Worm (Caenorhabditis elegans) whole organism, mixed stage, embryonic: Measurements from ENCODE around the gene trk-1.

Experiments used
- M03D4.4 ChIP-seq: sonication (generic microtip); optimal IDR thresholded peaks from 2 replicates; lab custom pipeline; 2017; ENCODE audit warnings: mild to moderate bottlenecking, missing genetic modification characterization, missing compliant biosample characterization
- bed-3 ChIP-seq: fragments of 200-800 bp; sonication (Bioruptor generic); optimal IDR thresholded peaks from 3 replicates; lab custom pipeline; 2018; ENCODE audit warnings: mild to moderate bottlenecking, missing genetic modification characterization, moderate library complexity, missing compliant biosample characterization
- blmp-1 ChIP-seq: fragments of 150-350 bp; optimal IDR thresholded peaks from 2 replicates; lab custom pipeline; 2014; ENCODE audit warnings: missing biosample characterization, missing genetic modification characterization
- ceh-39 ChIP-seq: fragments of 150-350 bp; optimal IDR thresholded peaks from 2 replicates; lab custom pipeline; 2014; ENCODE audit warnings: missing biosample characterization, missing genetic modification characterization
- ceh-43 ChIP-seq: fragments of 200-800 bp; sonication (Bioruptor generic); optimal IDR thresholded peaks from 2 replicates; lab custom pipeline; 2018; ENCODE audit warnings: mild to moderate bottlenecking, missing genetic modification characterization, moderate library complexity, missing compliant biosample characterization
- ces-1 ChIP-seq: fragments of 150-350 bp; optimal IDR thresholded peaks from 2 replicates; lab custom pipeline; 2014; ENCODE audit warnings: missing biosample characterization, missing genetic modification reagents, missing genetic modification characterization
- elt-1 ChIP-seq: sonication (generic microtip); optimal IDR thresholded peaks from 2 replicates; lab custom pipeline; 2017; ENCODE audit warnings: missing genetic modification characterization, mild to moderate bottlenecking, missing compliant biosample characterization, antibody characterized with exemption, moderate library complexity, borderline replicate concordance; ENCODE audit not compliant: insufficient read depth
- flh-1 ChIP-seq: fragments of 200-800 bp; sonication (Bioruptor generic); optimal IDR thresholded peaks from 2 replicates; lab custom pipeline; 2018; ENCODE audit warnings: mild to moderate bottlenecking, missing genetic modification characterization, moderate library complexity, missing compliant biosample characterization
- ham-2 ChIP-seq: fragments of 200-800 bp; sonication (Bioruptor generic); optimal IDR thresholded peaks from 2 replicates; lab custom pipeline; 2018; ENCODE audit warnings: mild to moderate bottlenecking, missing genetic modification characterization, missing compliant biosample characterization
- hlh-1 ChIP-seq: fragments of 150-350 bp; optimal IDR thresholded peaks from 2 replicates; lab custom pipeline; 2014; ENCODE audit warnings: missing biosample characterization, missing genetic modification reagents, missing genetic modification characterization
- lin-13 ChIP-seq: fragments of 150-350 bp; optimal IDR thresholded peaks from 2 replicates; lab custom pipeline; 2014; ENCODE audit warnings: missing biosample characterization, missing genetic modification characterization
- mab-5 ChIP-seq: fragments of 150-350 bp; optimal IDR thresholded peaks from 2 replicates; lab custom pipeline; 2014; ENCODE audit warnings: missing biosample characterization, missing genetic modification characterization
- mep-1 ChIP-seq: fragments of 150-350 bp; optimal IDR thresholded peaks from 2 replicates; lab custom pipeline; 2017; ENCODE audit warnings: missing biosample characterization, missing genetic modification reagents, missing genetic modification characterization, inconsistent platforms
- nhr-28 ChIP-seq: fragments of 150-350 bp; optimal IDR thresholded peaks from 2 replicates; lab custom pipeline; 2014; ENCODE audit warnings: missing biosample characterization, missing genetic modification characterization
- nhr-76 ChIP-seq: sonication (generic microtip); optimal IDR thresholded peaks from 2 replicates; lab custom pipeline; 2017; ENCODE audit warnings: missing biosample characterization, missing genetic modification characterization
- pha-4 ChIP-seq: fragments of 150-350 bp; optimal IDR thresholded peaks from 2 replicates; lab custom pipeline; 2018; ENCODE audit warnings: missing biosample characterization, missing genetic modification reagents, missing genetic modification characterization
- snpc-4 ChIP-seq: fragments of 150-350 bp; optimal IDR thresholded peaks from 2 replicates; lab custom pipeline; 2014; ENCODE audit warnings: missing biosample characterization, missing genetic modification characterization
- sptf-1 ChIP-seq: sonication (generic microtip); optimal IDR thresholded peaks from 2 replicates; lab custom pipeline; 2017; ENCODE audit warnings: mild to moderate bottlenecking, missing genetic modification characterization, moderate library complexity, missing compliant biosample characterization
- tbx-8 ChIP-seq: fragments of 200-800 bp; sonication (Bioruptor generic); optimal IDR thresholded peaks from 2 replicates; lab custom pipeline; 2018; ENCODE audit warnings: mild to moderate bottlenecking, missing genetic modification characterization, moderate library complexity, missing compliant biosample characterization
- unc-39 ChIP-seq: fragments of 150-350 bp; optimal IDR thresholded peaks from 2 replicates; lab custom pipeline; 2014; ENCODE audit warnings: missing biosample characterization, missing genetic modification characterization
- zip-8 ChIP-seq: fragments of 150-350 bp; optimal IDR thresholded peaks from 2 replicates; lab custom pipeline; 2014; ENCODE audit warnings: missing biosample characterization, missing genetic modification characterization

The trk-1 gene

ce11 chrX:8905089-8905488 lies 45.7 kb downstream of the trk-1 start, which contains the start of gene ensh-1:
Gene ensh-1 (plus strand): TSS chrX:8905389.
- no peak for TF ChIP-seq sptf-1 (tag; lab: Kevin White, UChicago)
- TF ChIP-seq unc-39 (tag; lab: Kevin White, UChicago) = no peak
- no peak for TF ChIP-seq flh-1 (GFP tag; lab: Kevin White, UChicago)
- TF ChIP-seq lin-13 (tag; lab: Kevin White, UChicago) = no peak
- no peak for TF ChIP-seq snpc-4 (tag; lab: Kevin White, UChicago)
- no peak for TF ChIP-seq ceh-43 (GFP tag; lab: Kevin White, UChicago)
- TF ChIP-seq elt-1 (tag; lab: Kevin White, UChicago) = no peak
- TF ChIP-seq bed-3 = no peak
- TF ChIP-seq, all 35 proteins: peak for 0

ce11 chrX:8902920-8903319 lies 47.9 kb downstream of the trk-1 start:
- TF ChIP-seq unc-39 (tag; lab: Kevin White, UChicago) = no peak

- TF ChIP-seq sptf-1 (tag; lab: Kevin White, UChicago) (no peak), bed-3 (no peak), nhr-76 (tag; lab: Kevin White, UChicago) (no peak), M03D4.4 (tag; lab: Kevin White, UChicago) (no peak), mep-1 (no peak), ceh-39 (tag; lab: Kevin White, UChicago) (no peak), zip-8 (no peak), pha-4 (tag; lab: Kevin White, UChicago) (no peak), ham-2 (GFP tag; lab: Kevin White, UChicago) (no peak), blmp-1 (tag; lab: Kevin White, UChicago) (no peak), ceh-43 (GFP tag; lab: Kevin White, UChicago) (no peak), ces-1 (GFP tag; lab: Kevin White, UChicago) (no peak), nhr-28 (tag; lab: Kevin White, UChicago) (no peak), snpc-4 (tag; lab: Kevin White, UChicago) (no peak), flh-1 (GFP tag; lab: Kevin White, UChicago) (no peak), mab-5 (tag; lab: Kevin White, UChicago) (no peak), tbx-8 (GFP tag; lab: Kevin White, UChicago) (no peak), hlh-1 (tag; lab: Kevin White, UChicago) (no peak)
Observed at ce11 chrX:8892808-8893207, 58.0 kb downstream of the trk-1 start, which contains the start of gene C13E3.1. Gene C13E3.1 (plus strand): TSS chrX:8893108.
